Worm (Caenorhabditis elegans) whole organism, L3 larva: ENCODE data around the gene F25B5.3.

Experiments used
- R02D3.7 ChIP-seq: fragments of 150-350 bp; optimal IDR thresholded peaks from 2 replicates; lab custom pipeline; 2014; ENCODE audit warnings: missing biosample characterization, missing genetic modification characterization
- ZK546.5 ChIP-seq: sonication (generic microtip); optimal IDR thresholded peaks from 2 replicates; lab custom pipeline; 2017; ENCODE audit warnings: missing biosample characterization, missing genetic modification characterization
- aly-2 ChIP-seq: fragments of 150-350 bp; optimal IDR thresholded peaks from 2 replicates; lab custom pipeline; 2014; ENCODE audit warnings: missing biosample characterization, missing genetic modification characterization
- ama-1 ChIP-seq: fragments of 150-350 bp; optimal IDR thresholded peaks from 2 replicates; lab custom pipeline; 2018
- ceh-16 ChIP-seq: sonication (generic microtip); optimal IDR thresholded peaks from 2 replicates; lab custom pipeline; 2017; ENCODE audit warnings: missing biosample characterization, missing genetic modification characterization
- ceh-28 ChIP-seq: fragments of 150-350 bp; optimal IDR thresholded peaks from 2 replicates; lab custom pipeline; 2014; ENCODE audit warnings: missing biosample characterization, missing genetic modification reagents, missing genetic modification characterization
- ceh-82 ChIP-seq: fragments of 150-350 bp; optimal IDR thresholded peaks from 2 replicates; lab custom pipeline; 2014; ENCODE audit warnings: missing biosample characterization, missing genetic modification characterization
- ceh-9 ChIP-seq: sonication (generic microtip); optimal IDR thresholded peaks from 2 replicates; lab custom pipeline; 2018; ENCODE audit warnings: missing biosample characterization, missing genetic modification characterization
- daf-12 ChIP-seq: fragments of 150-350 bp; optimal IDR thresholded peaks from 2 replicates; lab custom pipeline; 2014; ENCODE audit warnings: missing biosample characterization, missing genetic modification reagents, missing genetic modification characterization
- egl-27 ChIP-seq: sonication (generic microtip); optimal IDR thresholded peaks from 4 replicates; lab custom pipeline; 2017; ENCODE audit warnings: missing biosample characterization, missing genetic modification reagents, missing genetic modification characterization
- egl-5 ChIP-seq: fragments of 150-350 bp; optimal IDR thresholded peaks from 2 replicates; lab custom pipeline; 2017; ENCODE audit warnings: missing biosample characterization, missing genetic modification reagents, missing genetic modification characterization, inconsistent platforms
- elt-1 ChIP-seq: fragments of 150-350 bp; optimal IDR thresholded peaks from 2 replicates; lab custom pipeline; 2014; ENCODE audit warnings: missing biosample characterization, missing genetic modification characterization
- elt-2 ChIP-seq: sonication (generic microtip); optimal IDR thresholded peaks from 2 replicates; lab custom pipeline; 2016; ENCODE audit warnings: missing genetic modification reagents, mild to moderate bottlenecking, missing genetic modification characterization, missing compliant biosample characterization
- elt-3 ChIP-seq, 3 experiments: fragments of 150-350 bp in 1 of 3; sonication (generic microtip) in 2 of 3; optimal IDR thresholded peaks; 2 replicates in 2 of 3; 4 replicates in 1 of 3; lab custom pipeline; 2014 to 2017; ENCODE audit warnings: missing biosample characterization in 3 of 3, missing genetic modification characterization in 3 of 3
- eor-1 ChIP-seq, 2 experiments: fragments of 150-350 bp; optimal IDR thresholded peaks; 2 replicates each; lab custom pipeline; 2014 to 2018; ENCODE audit warnings: missing biosample characterization in 2 of 2, missing genetic modification characterization in 2 of 2
- fkh-10 ChIP-seq: sonication (generic microtip); optimal IDR thresholded peaks from 2 replicates; lab custom pipeline; 2017; ENCODE audit warnings: missing biosample characterization, missing genetic modification reagents, missing genetic modification characterization
- fkh-2 ChIP-seq: fragments of 150-350 bp; optimal IDR thresholded peaks from 2 replicates; lab custom pipeline; 2014; ENCODE audit warnings: missing biosample characterization, missing genetic modification reagents, missing genetic modification characterization
- fos-1 ChIP-seq: fragments of 150-350 bp; optimal IDR thresholded peaks from 2 replicates; lab custom pipeline; 2014; ENCODE audit warnings: missing biosample characterization, missing genetic modification characterization
- hmg-11 ChIP-seq: sonication (generic microtip); optimal IDR thresholded peaks from 2 replicates; lab custom pipeline; 2016; ENCODE audit warnings: missing genetic modification characterization, missing compliant biosample characterization
- jun-1 ChIP-seq: fragments of 150-350 bp; optimal IDR thresholded peaks from 2 replicates; lab custom pipeline; 2014; ENCODE audit warnings: missing biosample characterization, missing genetic modification reagents, missing genetic modification characterization
- lin-15B ChIP-seq: fragments of 150-350 bp; optimal IDR thresholded peaks from 2 replicates; lab custom pipeline; 2014; ENCODE audit warnings: missing biosample characterization, missing genetic modification characterization
- lin-39 ChIP-seq: fragments of 150-350 bp; optimal IDR thresholded peaks from 2 replicates; lab custom pipeline; 2018; ENCODE audit warnings: missing biosample characterization, missing genetic modification reagents, missing genetic modification characterization
- lsy-12 ChIP-seq: sonication (generic microtip); optimal IDR thresholded peaks from 2 replicates; lab custom pipeline; 2016; ENCODE audit warnings: mild to moderate bottlenecking, missing genetic modification characterization, missing compliant biosample characterization
- mdl-1 ChIP-seq: fragments of 150-350 bp; optimal IDR thresholded peaks from 2 replicates; lab custom pipeline; 2014; ENCODE audit warnings: missing biosample characterization, missing genetic modification characterization
- mml-1 ChIP-seq: fragments of 150-350 bp; sonication (generic microtip); optimal IDR thresholded peaks from 3 replicates; lab custom pipeline; 2014; ENCODE audit warnings: missing biosample characterization, missing genetic modification characterization
- nfya-1 ChIP-seq: sonication (generic microtip); optimal IDR thresholded peaks from 2 replicates; lab custom pipeline; 2017; ENCODE audit warnings: missing genetic modification characterization, mild to moderate bottlenecking, missing compliant biosample characterization, antibody characterized with exemption, moderate library complexity; ENCODE audit not compliant: insufficient read depth
- nhr-11 ChIP-seq: fragments of 150-350 bp; optimal IDR thresholded peaks from 2 replicates; lab custom pipeline; 2014; ENCODE audit warnings: missing biosample characterization, missing genetic modification characterization
- nhr-12 ChIP-seq: fragments of 150-350 bp; optimal IDR thresholded peaks from 2 replicates; lab custom pipeline; 2014; ENCODE audit warnings: missing biosample characterization, missing genetic modification characterization
- nhr-23 ChIP-seq: fragments of 150-350 bp; optimal IDR thresholded peaks from 2 replicates; lab custom pipeline; 2014; ENCODE audit warnings: missing biosample characterization, missing genetic modification reagents, missing genetic modification characterization
- nhr-237 ChIP-seq: fragments of 150-350 bp; optimal IDR thresholded peaks from 2 replicates; lab custom pipeline; 2014; ENCODE audit warnings: missing biosample characterization, missing genetic modification characterization
- nhr-25 ChIP-seq: sonication (generic microtip); optimal IDR thresholded peaks from 2 replicates; lab custom pipeline; 2017; ENCODE audit warnings: missing biosample characterization, missing genetic modification characterization
- nhr-28 ChIP-seq: fragments of 150-350 bp; optimal IDR thresholded peaks from 2 replicates; lab custom pipeline; 2014; ENCODE audit warnings: missing biosample characterization, missing genetic modification characterization
- nhr-43 ChIP-seq: sonication (generic microtip); optimal IDR thresholded peaks from 2 replicates; lab custom pipeline; 2016; ENCODE audit warnings: mild to moderate bottlenecking, missing genetic modification characterization, missing compliant biosample characterization; ENCODE audit not compliant: poor library complexity, severe bottlenecking
- nhr-67 ChIP-seq: fragments of 150-350 bp; optimal IDR thresholded peaks from 2 replicates; lab custom pipeline; 2014; ENCODE audit warnings: missing biosample characterization, missing genetic modification characterization
- nhr-76 ChIP-seq: fragments of 150-350 bp; sonication (generic microtip); optimal IDR thresholded peaks from 5 replicates; lab custom pipeline; 2014; ENCODE audit warnings: missing biosample characterization, missing genetic modification characterization
- nhr-77 ChIP-seq: fragments of 150-350 bp; optimal IDR thresholded peaks from 2 replicates; lab custom pipeline; 2014; ENCODE audit warnings: missing biosample characterization, missing genetic modification characterization
- pha-4 ChIP-seq: fragments of 150-350 bp; optimal IDR thresholded peaks from 2 replicates; lab custom pipeline; 2014; ENCODE audit warnings: missing biosample characterization, missing genetic modification reagents, missing genetic modification characterization
- pqm-1 ChIP-seq: fragments of 150-350 bp; optimal IDR thresholded peaks from 2 replicates; lab custom pipeline; 2017; ENCODE audit warnings: missing biosample characterization, missing genetic modification characterization, inconsistent platforms
- sea-2 ChIP-seq: fragments of 150-350 bp; sonication (generic microtip); optimal IDR thresholded peaks from 4 replicates; lab custom pipeline; 2014; ENCODE audit warnings: missing biosample characterization, missing genetic modification reagents, missing genetic modification characterization
- skn-1 ChIP-seq: fragments of 150-350 bp; optimal IDR thresholded peaks from 2 replicates; lab custom pipeline; 2014; ENCODE audit warnings: missing biosample characterization, missing genetic modification characterization
- snpc-4 ChIP-seq: fragments of 150-350 bp; optimal IDR thresholded peaks from 2 replicates; lab custom pipeline; 2014; ENCODE audit warnings: missing biosample characterization, missing genetic modification characterization
- tbx-2 ChIP-seq: sonication (generic microtip); optimal IDR thresholded peaks from 2 replicates; lab custom pipeline; 2016; ENCODE audit warnings: mild to moderate bottlenecking, missing genetic modification characterization, missing compliant biosample characterization
- unc-39 ChIP-seq: sonication (generic microtip); optimal IDR thresholded peaks from 4 replicates; lab custom pipeline; 2017; ENCODE audit warnings: missing biosample characterization, missing genetic modification characterization
- unc-62 ChIP-seq: fragments of 150-350 bp; sonication (generic microtip); optimal IDR thresholded peaks from 4 replicates; lab custom pipeline; 2014; ENCODE audit warnings: missing biosample characterization, missing genetic modification reagents, missing genetic modification characterization
- zag-1 ChIP-seq: fragments of 150-350 bp; optimal IDR thresholded peaks from 2 replicates; lab custom pipeline; 2014; ENCODE audit warnings: missing biosample characterization, missing genetic modification characterization
- ztf-11 ChIP-seq: fragments of 150-350 bp; optimal IDR thresholded peaks from 2 replicates; lab custom pipeline; 2014; ENCODE audit warnings: missing biosample characterization, missing genetic modification characterization
- ztf-4 ChIP-seq: fragments of 150-350 bp; optimal IDR thresholded peaks from 2 replicates; lab custom pipeline; 2014; ENCODE audit warnings: missing biosample characterization, missing genetic modification characterization

Gene F25B5.3

ce11 chrIII:5953041-5953912, 4.6 kb downstream of the F25B5.3 start:
- TF ChIP-seq pqm-1 (peak; percentile 15), nhr-11 (tag; lab: Kevin White, UChicago) (no peak), nhr-77 (tag; lab: Kevin White, UChicago) (peak; percentile 40), jun-1 (tag; lab: Kevin White, UChicago) (no peak), skn-1 (tag; lab: Kevin White, UChicago) (no peak), tbx-2 (tag; lab: Kevin White, UChicago) (no peak), daf-12 (tag; lab: Kevin White, UChicago) (no peak), mml-1 (tag; lab: Kevin White, UChicago) (no peak), unc-39 (tag; lab: Kevin White, UChicago) (no peak), zag-1 (tag; lab: Kevin White, UChicago) (no peak), fkh-10 (GFP tag; lab: Kevin White, UChicago) (no peak), ztf-11 (no peak), egl-27 (tag; lab: Kevin White, UChicago) (no peak), nhr-67 (tag; lab: Kevin White, UChicago) (no peak), eor-1 (tag; optimal IDR thresholded peaks at IDR 0.05; lab: Kevin White, UChicago) (no peak), sea-2 (GFP tag; lab: Kevin White, UChicago) (no peak), ZK546.5 (no peak), R02D3.7 (tag; lab: Kevin White, UChicago) (no peak), nhr-43 (peak; percentile 55), hmg-11 (tag; lab: Kevin White, UChicago) (no peak), pha-4 (tag; lab: Kevin White, UChicago) (peak; percentile 12), unc-62 (GFP tag; lab: Kevin White, UChicago) (no peak), fos-1 (tag; lab: Kevin White, UChicago) (no peak), ceh-9 (tag; lab: Kevin White, UChicago) (no peak), ceh-82 (no peak), lsy-12 (tag; lab: Kevin White, UChicago) (no peak), nhr-28 (no peak), elt-3 (tag; optimal IDR thresholded peaks at IDR 0.05; lab: Kevin White, UChicago) (no peak), elt-2 (tag; lab: Kevin White, UChicago) (no peak), nhr-25 (tag; lab: Kevin White, UChicago) (peak; percentile 67), ceh-16 (no peak), lin-15B (tag; lab: Kevin White, UChicago) (no peak), ceh-28 (tag; lab: Kevin White, UChicago) (no peak), lin-39 (tag; lab: Kevin White, UChicago) (no peak), ztf-4 (tag; lab: Kevin White, UChicago) (peak; percentile 6), snpc-4 (no peak), nhr-237 (tag; lab: Kevin White, UChicago) (no peak), fkh-2 (tag; lab: Kevin White, UChicago) (no peak), nhr-12 (tag; lab: Kevin White, UChicago) (no peak), ama-1 (lab: Kevin White, UChicago) (peak; percentile 35), elt-1 (tag; lab: Kevin White, UChicago) (no peak), egl-5 (no peak), mdl-1 (tag; lab: Kevin White, UChicago) (no peak), aly-2 (tag; lab: Kevin White, UChicago) (peak; percentile 73), nhr-23 (peak; percentile 42), nfya-1 (tag; lab: Kevin White, UChicago) (no peak), nhr-76 (tag; lab: Kevin White, UChicago) (no peak)
